Worm (Caenorhabditis elegans): Measurements from ENCODE around the gene spat-2.

The spat-2 gene

ce11 chrIII:11036640-11037039 is at the start of gene spat-2:
spat-2 (plus strand) TSS chrIII:11036940.
- TF ChIP-seq mdl-1 (tag; optimal IDR thresholded peaks at IDR 0.05): no peak
- TF ChIP-seq C34F6.9 (tag; optimal IDR thresholded peaks at IDR 0.05): no peak
- TF ChIP-seq elt-1 (tag; optimal IDR thresholded peaks at IDR 0.05): no peak
- TF ChIP-seq nhr-25 (tag; optimal IDR thresholded peaks at IDR 0.05): no peak
- no peak for TF ChIP-seq Y55F3AM.14 (GFP tag; optimal IDR thresholded peaks at IDR 0.05)
- TF ChIP-seq ceh-16 (tag; optimal IDR thresholded peaks at IDR 0.05): no peak
- TF ChIP-seq lin-39 (tag; optimal IDR thresholded peaks at IDR 0.05): no peak
- no peak for TF ChIP-seq peb-1 (tag; optimal IDR thresholded peaks at IDR 0.05)
- no peak for TF ChIP-seq unc-39 (tag; optimal IDR thresholded peaks at IDR 0.05)
- TF ChIP-seq nhr-10 (tag; optimal IDR thresholded peaks at IDR 0.05): no peak
- no peak for TF ChIP-seq mbf-1 (tag; optimal IDR thresholded peaks at IDR 0.05)
- TF ChIP-seq egl-27 (tag; optimal IDR thresholded peaks at IDR 0.05): no peak
- no peak for TF ChIP-seq ztf-1 (GFP tag; conservative IDR thresholded peaks at IDR 0.05)
- no peak for TF ChIP-seq lin-13 (GFP tag; optimal IDR thresholded peaks at IDR 0.05)
- no peak for TF ChIP-seq fos-1 (tag; optimal IDR thresholded peaks at IDR 0.05)
- TF ChIP-seq skn-1 (tag; optimal IDR thresholded peaks at IDR 0.05): no peak

ce11 chrIII:10987561-10988184 is 49.1 kb upstream of the spat-2 start, which contains the start of gene col-94:
col-94 (minus strand) TSS chrIII:10987873.
- TF ChIP-seq ztf-11 (tag; optimal IDR thresholded peaks at IDR 0.05) (no peak), R02D3.7 (tag; optimal IDR thresholded peaks at IDR 0.05) (no peak), nhr-25 (tag; optimal IDR thresholded peaks at IDR 0.05) (peak; percentile 39), ztf-4 (tag; optimal IDR thresholded peaks at IDR 0.05) (no peak), nhr-12 (tag; optimal IDR thresholded peaks at IDR 0.05) (no peak), nhr-10 (tag; optimal IDR thresholded peaks at IDR 0.05) (no peak), unc-55 (GFP tag; optimal IDR thresholded peaks at IDR 0.05) (no peak), crh-2 (tag; optimal IDR thresholded peaks at IDR 0.05) (peak; percentile 27), mdl-1 (tag; optimal IDR thresholded peaks at IDR 0.05) (no peak), nhr-6 (tag; optimal IDR thresholded peaks at IDR 0.05) (no peak), lin-11 (tag; optimal IDR thresholded peaks at IDR 0.05) (no peak), nhr-77 (tag; optimal IDR thresholded peaks at IDR 0.05) (no peak), nhr-23 (tag; optimal IDR thresholded peaks at IDR 0.05) (no peak), aly-2 (tag; optimal IDR thresholded peaks at IDR 0.05) (no peak), fos-1 (tag; optimal IDR thresholded peaks at IDR 0.05) (peak; percentile 0), ZK546.5 (tag; optimal IDR thresholded peaks at IDR 0.05) (no peak), zag-1 (tag; optimal IDR thresholded peaks at IDR 0.05) (no peak), F13H6.1 (tag; optimal IDR thresholded peaks at IDR 0.05) (no peak), nhr-237 (tag; optimal IDR thresholded peaks at IDR 0.05) (no peak), snpc-4 (tag; optimal IDR thresholded peaks at IDR 0.05) (peak; percentile 6), gmeb-1 (tag; optimal IDR thresholded peaks at IDR 0.05) (no peak), lsy-2 (tag; optimal IDR thresholded peaks at IDR 0.05) (no peak), nhr-129 (tag; optimal IDR thresholded peaks at IDR 0.05) (no peak), alr-1 (tag; optimal IDR thresholded peaks at IDR 0.05) (no peak), ama-1 (optimal IDR thresholded peaks at IDR 0.05) (peak; percentile 45), skn-1 (tag; optimal IDR thresholded peaks at IDR 0.05) (no peak)

ce11 chrIII:10989491-10990032 is 47.2 kb upstream of the spat-2 start:
- TF ChIP-seq mdl-1 (tag; optimal IDR thresholded peaks at IDR 0.05) (peak; percentile 66 to 74), blmp-1 (tag; optimal IDR thresholded peaks at IDR 0.05; ENCODE audit: insufficient read depth) (peak; percentile 82), lin-13 (GFP tag; optimal IDR thresholded peaks at IDR 0.05) (peak; percentile 97), sma-3 (GFP tag; optimal IDR thresholded peaks at IDR 0.05) (peak; percentile 95), elt-3 (tag; optimal IDR thresholded peaks at IDR 0.05) (no peak), nhr-6 (tag; optimal IDR thresholded peaks at IDR 0.05) (peak; percentile 96), nhr-23 (tag; optimal IDR thresholded peaks at IDR 0.05) (no peak), mab-5 (tag; optimal IDR thresholded peaks at IDR 0.05) (peak; percentile 94), mbf-1 (tag; optimal IDR thresholded peaks at IDR 0.05) (peak; percentile 36), ceh-82 (tag; optimal IDR thresholded peaks at IDR 0.05) (peak; percentile 86), zag-1 (tag; optimal IDR thresholded peaks at IDR 0.05) (peak; percentile 89), Y55F3AM.14 (GFP tag; optimal IDR thresholded peaks at IDR 0.05) (peak; percentile 93), snpc-4 (tag; optimal IDR thresholded peaks at IDR 0.05) (peak; percentile 100), nhr-21 (tag; optimal IDR thresholded peaks at IDR 0.05) (peak; percentile 98), dmd-4 (tag; optimal IDR thresholded peaks at IDR 0.05) (peak; percentile 59), ztf-1 (GFP tag; conservative IDR thresholded peaks at IDR 0.05) (0 out of 2 replicates have a peak, but pooled peaks have one; percentile 53), elt-1 (tag; optimal IDR thresholded peaks at IDR 0.05) (no peak), lsy-2 (tag; optimal IDR thresholded peaks at IDR 0.05) (peak; percentile 93 to 94), ama-1 (optimal IDR thresholded peaks at IDR 0.05) (peak; percentile 75), nhr-129 (tag; optimal IDR thresholded peaks at IDR 0.05) (peak; percentile 95), aly-2 (tag; optimal IDR thresholded peaks at IDR 0.05) (peak; percentile 86), ZK546.5 (tag; optimal IDR thresholded peaks at IDR 0.05) (peak; percentile 47), ztf-4 (tag; optimal IDR thresholded peaks at IDR 0.05) (peak; percentile 95), fos-1 (tag; optimal IDR thresholded peaks at IDR 0.05) (peak; percentile 80), skn-1 (tag; optimal IDR thresholded peaks at IDR 0.05) (peak; percentile 61), lin-39 (tag; optimal IDR thresholded peaks at IDR 0.05) (no peak), lin-11 (tag; optimal IDR thresholded peaks at IDR 0.05) (peak; percentile 83), ceh-16 (tag; optimal IDR thresholded peaks at IDR 0.05) (peak; percentile 90), nhr-10 (tag; optimal IDR thresholded peaks at IDR 0.05) (peak; percentile 93), nhr-12 (tag; optimal IDR thresholded peaks at IDR 0.05) (peak; percentile 51), peb-1 (tag; optimal IDR thresholded peaks at IDR 0.05) (no peak), nhr-237 (tag; optimal IDR thresholded peaks at IDR 0.05) (peak; percentile 86), nhr-25 (tag; optimal IDR thresholded peaks at IDR 0.05) (peak; percentile 94), gmeb-1 (tag; optimal IDR thresholded peaks at IDR 0.05) (peak; percentile 93), unc-55 (GFP tag; optimal IDR thresholded peaks at IDR 0.05) (peak; percentile 92), egl-27 (tag; optimal IDR thresholded peaks at IDR 0.05) (peak; percentile 93), ztf-11 (tag; optimal IDR thresholded peaks at IDR 0.05) (peak; percentile 76)
